Worm (Caenorhabditis elegans) whole organism, mixed stage, embryonic: ENCODE results near the gene Y11D7A.9.

ENCODE experiments used
- bed-3 ChIP-seq: fragments of 200-800 bp; sonication (Bioruptor generic); optimal IDR thresholded peaks from 3 replicates; lab custom pipeline; 2018; ENCODE audit warnings: mild to moderate bottlenecking, missing genetic modification characterization, moderate library complexity, missing compliant biosample characterization
- ceh-43 ChIP-seq: fragments of 200-800 bp; sonication (Bioruptor generic); optimal IDR thresholded peaks from 2 replicates; lab custom pipeline; 2018; ENCODE audit warnings: mild to moderate bottlenecking, missing genetic modification characterization, moderate library complexity, missing compliant biosample characterization
- cnd-1 ChIP-seq: fragments of 200-800 bp; sonication (Bioruptor generic); optimal IDR thresholded peaks from 2 replicates; lab custom pipeline; 2018; ENCODE audit warnings: mild to moderate bottlenecking, missing genetic modification characterization, missing compliant biosample characterization
- elt-1 ChIP-seq: sonication (generic microtip); optimal IDR thresholded peaks from 2 replicates; lab custom pipeline; 2017; ENCODE audit warnings: missing genetic modification characterization, mild to moderate bottlenecking, missing compliant biosample characterization, antibody characterized with exemption, moderate library complexity, borderline replicate concordance; ENCODE audit not compliant: insufficient read depth
- elt-3 ChIP-seq: fragments of 150-350 bp; optimal IDR thresholded peaks from 2 replicates; lab custom pipeline; 2014; ENCODE audit warnings: missing biosample characterization, missing genetic modification characterization
- flh-1 ChIP-seq: fragments of 200-800 bp; sonication (Bioruptor generic); optimal IDR thresholded peaks from 2 replicates; lab custom pipeline; 2018; ENCODE audit warnings: mild to moderate bottlenecking, missing genetic modification characterization, moderate library complexity, missing compliant biosample characterization
- lin-13 ChIP-seq: fragments of 150-350 bp; optimal IDR thresholded peaks from 2 replicates; lab custom pipeline; 2014; ENCODE audit warnings: missing biosample characterization, missing genetic modification characterization
- nhr-237 ChIP-seq: fragments of 150-350 bp; optimal IDR thresholded peaks from 2 replicates; lab custom pipeline; 2014; ENCODE audit warnings: missing biosample characterization, missing genetic modification characterization
- pha-4 ChIP-seq: fragments of 150-350 bp; optimal IDR thresholded peaks from 2 replicates; lab custom pipeline; 2018; ENCODE audit warnings: missing biosample characterization, missing genetic modification reagents, missing genetic modification characterization
- snpc-4 ChIP-seq: fragments of 150-350 bp; optimal IDR thresholded peaks from 2 replicates; lab custom pipeline; 2014; ENCODE audit warnings: missing biosample characterization, missing genetic modification characterization
- sptf-1 ChIP-seq: sonication (generic microtip); optimal IDR thresholded peaks from 2 replicates; lab custom pipeline; 2017; ENCODE audit warnings: mild to moderate bottlenecking, missing genetic modification characterization, moderate library complexity, missing compliant biosample characterization
- ztf-11 ChIP-seq: fragments of 150-350 bp; optimal IDR thresholded peaks from 2 replicates; lab custom pipeline; 2014; ENCODE audit warnings: missing biosample characterization, missing genetic modification characterization

- TF ChIP-seq sptf-1 (tag; lab: Kevin White, UChicago) (no peak), elt-3 (tag; lab: Kevin White, UChicago) (no peak), ztf-11 (tag; lab: Kevin White, UChicago) (no peak), cnd-1 (tag; lab: Kevin White, UChicago) (no peak), bed-3 (no peak), flh-1 (GFP tag; lab: Kevin White, UChicago) (no peak), elt-1 (tag; lab: Kevin White, UChicago) (no peak), lin-13 (no peak), pha-4 (tag; lab: Kevin White, UChicago) (no peak), ceh-43 (GFP tag; lab: Kevin White, UChicago) (no peak), snpc-4 (tag; lab: Kevin White, UChicago) (no peak), nhr-237 (no peak)
Measured at ce11 chrIV:9215824-9216223, 40.1 kb downstream of the Y11D7A.9 start.
